Worm (Caenorhabditis elegans) whole organism, L3 larva: Measurements from ENCODE around the gene math-37.

Experiments used
- aly-2 ChIP-seq: fragments of 150-350 bp; optimal IDR thresholded peaks from 2 replicates; lab custom pipeline; 2014; ENCODE audit warnings: missing biosample characterization, missing genetic modification characterization
- ama-1 ChIP-seq: fragments of 150-350 bp; optimal IDR thresholded peaks from 2 replicates; lab custom pipeline; 2018
- ceh-28 ChIP-seq: fragments of 150-350 bp; optimal IDR thresholded peaks from 2 replicates; lab custom pipeline; 2014; ENCODE audit warnings: missing biosample characterization, missing genetic modification reagents, missing genetic modification characterization
- ceh-82 ChIP-seq: fragments of 150-350 bp; optimal IDR thresholded peaks from 2 replicates; lab custom pipeline; 2014; ENCODE audit warnings: missing biosample characterization, missing genetic modification characterization
- elt-1 ChIP-seq: fragments of 150-350 bp; optimal IDR thresholded peaks from 2 replicates; lab custom pipeline; 2014; ENCODE audit warnings: missing biosample characterization, missing genetic modification characterization
- elt-3 ChIP-seq, 3 experiments: fragments of 150-350 bp in 1 of 3; sonication (generic microtip) in 2 of 3; optimal IDR thresholded peaks; 2 replicates in 2 of 3; 4 replicates in 1 of 3; lab custom pipeline; 2014 to 2017; ENCODE audit warnings: missing biosample characterization in 3 of 3, missing genetic modification characterization in 3 of 3
- fos-1 ChIP-seq: fragments of 150-350 bp; optimal IDR thresholded peaks from 2 replicates; lab custom pipeline; 2014; ENCODE audit warnings: missing biosample characterization, missing genetic modification characterization

- TF ChIP-seq ceh-82 (tag; lab: Kevin White, UChicago) (no peak), aly-2 (tag; lab: Kevin White, UChicago) (no peak), elt-1 (no peak), ama-1 (lab: Kevin White, UChicago) (no peak), fos-1 (no peak), elt-3 (tag; optimal IDR thresholded peaks at IDR 0.05; lab: Kevin White, UChicago) (no peak), ceh-28 (tag; lab: Kevin White, UChicago) (no peak)
These were observed 5.2 kb downstream of the math-37 start, which contains the start of gene srh-195 for ce11 chrII:2116794-2117193.
